Worm (Caenorhabditis elegans) whole organism, young adult: ENCODE results near the gene Y39B6A.10.

Experiments used
- B0019.2 ChIP-seq: fragments of 200-800 bp; sonication (Bioruptor generic); conservative IDR thresholded peaks from 2 replicates; pipeline ENCODE4 v1.3.6; 2022; ENCODE audit warnings: missing genetic modification reagents, missing genetic modification characterization, missing compliant biosample characterization
- B0035.1 ChIP-seq: sonication (generic microtip); optimal IDR thresholded peaks from 2 replicates; lab custom pipeline; 2016; ENCODE audit warnings: missing genetic modification characterization, mild to moderate bottlenecking, missing compliant biosample characterization, missing genotype, missing genetic modification reagents
- D2030.7 ChIP-seq: fragments of 200-800 bp; sonication (Bioruptor generic); IDR thresholded peaks from 2 replicates; pipeline ENCODE4 v1.3.6; 2022; ENCODE audit warnings: missing genetic modification reagents, missing genetic modification characterization, missing compliant biosample characterization
- F23B12.7 ChIP-seq: sonication (generic microtip); optimal IDR thresholded peaks from 2 replicates; lab custom pipeline; 2017; ENCODE audit warnings: missing genetic modification characterization, mild to moderate bottlenecking, missing compliant biosample characterization, antibody characterized with exemption, moderate library complexity; ENCODE audit not compliant: insufficient read depth
- F33H1.4 ChIP-seq: fragments of 200-800 bp; sonication (Bioruptor generic); IDR thresholded peaks from 2 replicates; pipeline ENCODE4 v1.3.6; 2022; ENCODE audit warnings: missing genetic modification reagents, missing genetic modification characterization, missing compliant biosample characterization
- F37B4.10 ChIP-seq: fragments of 200-800 bp; sonication (Bioruptor generic); IDR thresholded peaks from 2 replicates; pipeline ENCODE4 v1.3.6; 2022; ENCODE audit warnings: missing genetic modification characterization, missing compliant biosample characterization
- F39B2.1 ChIP-seq: fragments of 200-800 bp; sonication (Bioruptor generic); IDR thresholded peaks from 2 replicates; pipeline ENCODE4 v1.3.6; 2022; ENCODE audit warnings: missing genetic modification reagents, missing genetic modification characterization, missing compliant biosample characterization
- F52B5.7 ChIP-seq: sonication (generic microtip); optimal IDR thresholded peaks from 2 replicates; lab custom pipeline; 2016; ENCODE audit warnings: mild to moderate bottlenecking, missing genetic modification characterization, missing compliant biosample characterization
- F55B11.4 ChIP-seq: sonication (generic microtip); optimal IDR thresholded peaks from 2 replicates; lab custom pipeline; 2016; ENCODE audit warnings: missing compliant biosample characterization, missing genetic modification characterization, borderline replicate concordance; ENCODE audit not compliant: insufficient read depth
- K11D2.4 ChIP-seq: fragments of 200-800 bp; sonication (Bioruptor generic); IDR thresholded peaks from 2 replicates; pipeline ENCODE4 v1.3.6; 2022; ENCODE audit warnings: missing genetic modification reagents, missing genetic modification characterization, missing compliant biosample characterization
- K12H6.12 ChIP-seq: fragments of 200-800 bp; sonication (Bioruptor generic); optimal IDR thresholded peaks from 2 replicates; lab custom pipeline; 2018; ENCODE audit warnings: mild to moderate bottlenecking, missing genetic modification characterization, missing compliant biosample characterization
- T07F8.4 ChIP-seq: sonication (generic microtip); optimal IDR thresholded peaks from 2 replicates; lab custom pipeline; 2016; ENCODE audit warnings: mild to moderate bottlenecking, missing genetic modification characterization, moderate library complexity, missing compliant biosample characterization
- T26A5.8 ChIP-seq: sonication (generic microtip); optimal IDR thresholded peaks from 2 replicates; lab custom pipeline; 2016; ENCODE audit warnings: missing genetic modification characterization, missing compliant biosample characterization
- Y53G8AR.9 ChIP-seq: fragments of 200-800 bp; sonication (Bioruptor generic); conservative IDR thresholded peaks from 2 replicates; pipeline ENCODE4 v1.3.6; 2022; ENCODE audit warnings: missing genetic modification reagents, missing genetic modification characterization, missing compliant biosample characterization
- Y56A3A.18 ChIP-seq: fragments of 200-800 bp; sonication (Bioruptor generic); IDR thresholded peaks from 2 replicates; pipeline ENCODE4 v1.3.6; 2022; ENCODE audit warnings: missing genetic modification reagents, missing genetic modification characterization, missing compliant biosample characterization
- Y95B8A.8 ChIP-seq: fragments of 200-800 bp; sonication (Bioruptor generic); IDR thresholded peaks from 2 replicates; pipeline ENCODE4 v1.3.6; 2022; ENCODE audit warnings: missing genetic modification reagents, missing genetic modification characterization, missing compliant biosample characterization
- attf-3 ChIP-seq: fragments of 200-800 bp; sonication (Bioruptor generic); conservative IDR thresholded peaks from 2 replicates; pipeline ENCODE4 v1.3.6; 2022; ENCODE audit warnings: missing genetic modification reagents, missing genetic modification characterization, missing compliant biosample characterization
- attf-5 ChIP-seq: fragments of 200-800 bp; sonication (Bioruptor generic); optimal IDR thresholded peaks from 2 replicates; lab custom pipeline; 2018; ENCODE audit warnings: mild to moderate bottlenecking, missing genetic modification characterization, missing compliant biosample characterization
- bed-2 ChIP-seq: fragments of 200-800 bp; sonication (Bioruptor generic); IDR thresholded peaks from 2 replicates; pipeline ENCODE4 v1.3.6; 2022; ENCODE audit warnings: missing genetic modification reagents, missing genetic modification characterization, missing compliant biosample characterization
- cebp-1 ChIP-seq, 2 experiments: fragments of 200-800 bp in 1 of 2; sonication (Bioruptor generic) in 1 of 2; sonication (generic microtip) in 1 of 2; IDR thresholded peaks in 1 of 2; optimal IDR thresholded peaks in 1 of 2; 2 replicates each; pipeline versions ENCODE4 v1.3.6 to Lab custom; 2017 to 2022; ENCODE audit warnings: missing compliant biosample characterization in 2 of 2, missing genetic modification characterization in 2 of 2, mild to moderate bottlenecking in 1 of 2, missing genetic modification reagents in 1 of 2, moderate library complexity in 1 of 2
- ceh-100 ChIP-seq: fragments of 200-800 bp; sonication (Bioruptor generic); IDR thresholded peaks from 2 replicates; pipeline ENCODE4 v1.3.6; 2022; ENCODE audit warnings: missing genetic modification reagents, missing genetic modification characterization, missing compliant biosample characterization
- ceh-58 ChIP-seq: fragments of 200-800 bp; sonication (Bioruptor generic); IDR thresholded peaks from 2 replicates; pipeline ENCODE4 v1.3.6; 2022; ENCODE audit warnings: missing genetic modification characterization, missing compliant biosample characterization
- ceh-79 ChIP-seq: sonication (generic microtip); optimal IDR thresholded peaks from 2 replicates; lab custom pipeline; 2017; ENCODE audit warnings: mild to moderate bottlenecking, missing genetic modification characterization, missing compliant biosample characterization
- chd-7 ChIP-seq: sonication (generic microtip); optimal IDR thresholded peaks from 2 replicates; lab custom pipeline; 2016; ENCODE audit warnings: mild to moderate bottlenecking, missing genetic modification characterization, moderate library complexity, missing compliant biosample characterization
- die-1 ChIP-seq: sonication (generic microtip); optimal IDR thresholded peaks from 2 replicates; lab custom pipeline; 2016; ENCODE audit warnings: missing genotype, mild to moderate bottlenecking, missing genetic modification characterization, missing compliant biosample characterization
- fkh-3 ChIP-seq: sonication (generic microtip); optimal IDR thresholded peaks from 2 replicates; lab custom pipeline; 2016; ENCODE audit warnings: mild to moderate bottlenecking, missing genetic modification characterization, missing compliant biosample characterization
- gei-17 ChIP-seq: fragments of 200-800 bp; sonication (Bioruptor generic); optimal IDR thresholded peaks from 2 replicates; lab custom pipeline; 2018; ENCODE audit warnings: mild to moderate bottlenecking, missing genetic modification characterization, missing compliant biosample characterization
- let-607 ChIP-seq, 2 experiments: fragments of 200-800 bp in 1 of 2; sonication (Bioruptor generic) in 1 of 2; sonication (generic microtip) in 1 of 2; optimal IDR thresholded peaks; 2 replicates each; lab custom pipeline; 2016 to 2018; ENCODE audit warnings: mild to moderate bottlenecking in 2 of 2, missing compliant biosample characterization in 2 of 2, missing genetic modification characterization in 2 of 2, moderate library complexity in 2 of 2, missing genotype in 1 of 2
- lin-35 ChIP-seq, 3 experiments: fragments of 150-350 bp in 2 of 3; sonication (generic microtip) in 1 of 3; optimal IDR thresholded peaks; 2 replicates each; lab custom pipeline; 2014 to 2018; ENCODE audit warnings: missing biosample characterization in 3 of 3, missing genetic modification characterization in 3 of 3, missing genetic modification reagents in 3 of 3
- madf-6 ChIP-seq: fragments of 200-800 bp; sonication (Bioruptor generic); IDR thresholded peaks from 2 replicates; pipeline ENCODE4 v1.3.6; 2022; ENCODE audit warnings: missing genetic modification reagents, missing genetic modification characterization, missing compliant biosample characterization
- madf-8 ChIP-seq: fragments of 200-800 bp; sonication (Bioruptor generic); conservative IDR thresholded peaks from 2 replicates; pipeline ENCODE4 v1.3.6; 2022; ENCODE audit warnings: missing genetic modification reagents, missing genetic modification characterization, missing compliant biosample characterization
- mes-4 ChIP-seq: sonication (generic microtip); optimal IDR thresholded peaks from 2 replicates; lab custom pipeline; 2016; ENCODE audit warnings: missing genotype, missing genetic modification characterization, missing compliant biosample characterization
- mxl-1 ChIP-seq: sonication (generic microtip); optimal IDR thresholded peaks from 2 replicates; lab custom pipeline; 2016; ENCODE audit warnings: missing genetic modification characterization, missing compliant biosample characterization
- nfya-2 ChIP-seq: fragments of 200-800 bp; sonication (Bioruptor generic); IDR thresholded peaks from 2 replicates; pipeline ENCODE4 v1.3.6; 2022; ENCODE audit warnings: missing genetic modification reagents, missing genetic modification characterization, missing compliant biosample characterization
- nfyb-1 ChIP-seq: fragments of 200-800 bp; sonication (Bioruptor generic); IDR thresholded peaks from 2 replicates; pipeline ENCODE4 v1.3.6; 2022; ENCODE audit warnings: missing genetic modification reagents, missing genetic modification characterization, missing compliant biosample characterization
- nhr-120 ChIP-seq: fragments of 200-800 bp; sonication (Bioruptor generic); IDR thresholded peaks from 2 replicates; pipeline ENCODE4 v1.3.6; 2022; ENCODE audit warnings: missing genetic modification characterization, missing compliant biosample characterization
- nhr-27 ChIP-seq: fragments of 200-800 bp; sonication (Bioruptor generic); optimal IDR thresholded peaks from 2 replicates; lab custom pipeline; 2018; ENCODE audit warnings: mild to moderate bottlenecking, missing genetic modification characterization, moderate library complexity, missing compliant biosample characterization
- pha-4 ChIP-seq: fragments of 150-350 bp; sonication (generic microtip); optimal IDR thresholded peaks from 2 replicates; lab custom pipeline; 2014; ENCODE audit warnings: missing biosample characterization, missing genetic modification reagents, missing genetic modification characterization
- rcor-1 ChIP-seq: fragments of 200-800 bp; sonication (Bioruptor generic); IDR thresholded peaks from 2 replicates; pipeline ENCODE4 v1.3.6; 2022; ENCODE audit warnings: missing genetic modification reagents, missing genetic modification characterization, missing compliant biosample characterization
- sea-2 ChIP-seq: fragments of 200-800 bp; sonication (Bioruptor generic); IDR thresholded peaks from 2 replicates; pipeline ENCODE4 v1.3.6; 2022; ENCODE audit warnings: missing genetic modification characterization, missing compliant biosample characterization
- snpc-3.4 ChIP-seq: sonication (generic microtip); optimal IDR thresholded peaks from 2 replicates; lab custom pipeline; 2017; ENCODE audit warnings: missing genetic modification characterization, mild to moderate bottlenecking, missing compliant biosample characterization, antibody characterized with exemption, moderate library complexity, missing genotype, missing genetic modification reagents
- snpc-4 ChIP-seq, 5 experiments: fragments of 150-350 bp in 1 of 5; sonication (generic microtip) in 4 of 5; optimal IDR thresholded peaks; 2 replicates each; lab custom pipeline; 2014 to 2018; ENCODE audit warnings: missing genetic modification characterization in 5 of 5, missing biosample characterization in 3 of 5, antibody characterized with exemption in 2 of 5, mild to moderate bottlenecking in 2 of 5, missing compliant biosample characterization in 2 of 5, missing genotype in 2 of 5, moderate library complexity in 2 of 5, missing genetic modification reagents in 1 of 5
- sptf-2 ChIP-seq: fragments of 200-800 bp; sonication (Bioruptor generic); optimal IDR thresholded peaks from 2 replicates; lab custom pipeline; 2018; ENCODE audit warnings: mild to moderate bottlenecking, missing genetic modification characterization, missing compliant biosample characterization
- tlf-1 ChIP-seq: fragments of 200-800 bp; sonication (Bioruptor generic); optimal IDR thresholded peaks from 2 replicates; lab custom pipeline; 2018; ENCODE audit warnings: mild to moderate bottlenecking, missing genetic modification characterization, missing compliant biosample characterization
- zim-3 ChIP-seq: sonication (generic microtip); optimal IDR thresholded peaks from 2 replicates; lab custom pipeline; 2017; ENCODE audit warnings: mild to moderate bottlenecking, missing genetic modification characterization, moderate library complexity, missing compliant biosample characterization
- ztf-22 ChIP-seq: fragments of 200-800 bp; sonication (Bioruptor generic); optimal IDR thresholded peaks from 2 replicates; lab custom pipeline; 2018; ENCODE audit warnings: mild to moderate bottlenecking, missing genetic modification characterization, moderate library complexity, missing compliant biosample characterization

The Y39B6A.10 gene

ce11 chrV:19118312-19118711, 15.1 kb downstream of the Y39B6A.10 start, which contains the start of gene pro-3:
Gene pro-3, minus strand, starts transcription at chrV:19118412.
- no peak for TF ChIP-seq ceh-79 (tag; lab: Kevin White, UChicago)
- TF ChIP-seq K12H6.12 (tag; lab: Kevin White, UChicago), result no peak
- TF ChIP-seq mes-4, result no peak
- TF ChIP-seq ceh-100 (GFP tag; lab: Robert Waterston, UW), result no peak
- no peak for TF ChIP-seq chd-7 (tag; lab: Kevin White, UChicago)
- TF ChIP-seq sea-2 (GFP tag; lab: Robert Waterston, UW), result no peak
- TF ChIP-seq sptf-2 (GFP tag; lab: Kevin White, UChicago), result no peak
- no peak for TF ChIP-seq gei-17 (GFP tag; lab: Kevin White, UChicago)
- TF ChIP-seq B0035.1 (tag; lab: Kevin White, UChicago), result no peak
- no peak for TF ChIP-seq F33H1.4
- no peak for TF ChIP-seq T26A5.8
- TF ChIP-seq, all 124 proteins: peak for 0

ce11 chrV:19116872-19117372, 16.5 kb downstream of the Y39B6A.10 start:
- TF ChIP-seq madf-8, result no peak
- no peak for TF ChIP-seq ztf-22 (GFP tag; lab: Kevin White, UChicago)
- TF ChIP-seq F55B11.4, result no peak
- TF ChIP-seq snpc-3.4 (tag; lab: Kevin White, UChicago), result no peak
- no peak for TF ChIP-seq fkh-3 (tag; lab: Kevin White, UChicago)
- TF ChIP-seq die-1 (tag; lab: Kevin White, UChicago), result no peak
- no peak for TF ChIP-seq Y53G8AR.9 (GFP tag; lab: Robert Waterston, UW)
- no peak for TF ChIP-seq attf-3 (GFP tag; lab: Robert Waterston, UW)
- no peak for TF ChIP-seq attf-5
- TF ChIP-seq T26A5.8, result no peak
- no peak for TF ChIP-seq tlf-1
- TF ChIP-seq zim-3 (tag; lab: Kevin White, UChicago), result no peak
- TF ChIP-seq F52B5.7 (tag; lab: Kevin White, UChicago), result no peak
- TF ChIP-seq K11D2.4 (GFP tag; lab: Robert Waterston, UW), result no peak
- TF ChIP-seq bed-2 (GFP tag; lab: Robert Waterston, UW), result no peak
- no peak for TF ChIP-seq rcor-1 (GFP tag; lab: Robert Waterston, UW)
- no peak for TF ChIP-seq snpc-4 (GFP tag; optimal IDR thresholded peaks at IDR 0.05; lab: Kevin White, UChicago)
- no peak for TF ChIP-seq snpc-4 (tag; optimal IDR thresholded peaks at IDR 0.05; lab: Kevin White, UChicago)
- no peak for TF ChIP-seq lin-35 (GFP tag; optimal IDR thresholded peaks at IDR 0.05; lab: Kevin White, UChicago)
- no peak for TF ChIP-seq Y56A3A.18 (GFP tag; lab: Robert Waterston, UW)
- TF ChIP-seq sptf-2 (GFP tag; lab: Kevin White, UChicago), result no peak

- TF ChIP-seq madf-6 (GFP tag; lab: Robert Waterston, UW) (no peak), F37B4.10 (no peak), nhr-27 (tag; lab: Kevin White, UChicago) (no peak), nfyb-1 (no peak), D2030.7 (no peak), cebp-1 (GFP tag; IDR thresholded peaks at IDR 0.05; lab: Robert Waterston, UW) (no peak), cebp-1 (tag; optimal IDR thresholded peaks at IDR 0.05; lab: Kevin White, UChicago) (no peak), nfya-2 (GFP tag; lab: Robert Waterston, UW) (no peak), mxl-1 (tag; lab: Kevin White, UChicago) (no peak), nhr-120 (GFP tag; lab: Robert Waterston, UW) (no peak), tlf-1 (no peak), Y95B8A.8 (GFP tag; lab: Robert Waterston, UW) (no peak), B0019.2 (GFP tag; lab: Robert Waterston, UW) (no peak), F39B2.1 (GFP tag; lab: Robert Waterston, UW) (no peak), pha-4 (tag; lab: Kevin White, UChicago) (no peak), ceh-58 (GFP tag; lab: Robert Waterston, UW) (no peak), let-607 (tag; optimal IDR thresholded peaks at IDR 0.05; lab: Kevin White, UChicago) (no peak), T07F8.4 (tag; lab: Kevin White, UChicago) (no peak), F23B12.7 (tag; lab: Kevin White, UChicago) (no peak), sea-2 (GFP tag; lab: Robert Waterston, UW) (no peak)
These were observed 26.3 kb downstream of the Y39B6A.10 start for ce11 chrV:19107065-19107464.
